Fruit fly (Drosophila melanogaster) whole organism: Measurements from ENCODE around the gene CG10845.
A peak's percentile ranks its signal among the peaks of the same experiment; 100 is the strongest.

ENCODE experiments used
- CG8478 ChIP-seq: fragments of >200 bp; optimal IDR thresholded peaks from 2 replicates; lab custom pipeline; 2018; ENCODE audit warnings: inconsistent platforms
- Dll ChIP-seq: fragments of >200 bp; optimal IDR thresholded peaks from 2 replicates; lab custom pipeline; 2017
- EcR ChIP-seq, 2 experiments: fragments of >200 bp; optimal IDR thresholded peaks; 2 replicates each; lab custom pipeline; 2017; ENCODE audit warnings: missing biosample characterization in 2 of 2, missing genetic modification characterization in 2 of 2, missing genetic modification reagents in 2 of 2
- pan ChIP-seq: fragments of >200 bp; optimal IDR thresholded peaks from 2 replicates; lab custom pipeline; 2017
- psq ChIP-seq: fragments of >200 bp; optimal IDR thresholded peaks from 2 replicates; lab custom pipeline; 2017
- usp ChIP-seq: fragments of >200 bp; optimal IDR thresholded peaks from 2 replicates; lab custom pipeline; 2017; ENCODE audit warnings: missing biosample characterization, missing genetic modification characterization, mixed read lengths

CG10845 gene

DNA sequence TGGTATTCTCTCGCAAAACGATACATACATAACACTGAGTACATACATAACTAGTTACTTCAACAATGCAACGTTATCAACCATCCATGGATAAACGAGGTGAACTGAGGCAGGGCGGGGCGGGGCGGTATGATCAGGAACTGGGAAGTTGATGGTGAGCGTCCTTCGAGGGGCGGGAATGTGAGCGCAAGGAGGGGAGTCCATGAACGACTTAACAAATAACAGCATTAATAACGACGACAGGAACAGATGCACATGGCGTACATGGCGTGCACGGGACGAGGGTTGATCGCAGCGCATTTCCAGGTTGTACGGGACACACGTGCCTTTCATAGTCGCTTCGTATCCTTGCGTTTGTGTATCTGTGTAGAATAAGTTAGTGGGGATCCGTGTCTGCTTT is 33.0 kb upstream of the CG10845 start:
- TF ChIP-seq psq (lab: Kevin White, UChicago) (no peak), pan (lab: Kevin White, UChicago) (no peak), EcR (GFP tag; optimal IDR thresholded peaks at IDR 0.05; lab: Kevin White, UChicago) (no peak), CG8478 (no peak), usp (GFP tag; lab: Kevin White, UChicago) (no peak), Dll (no peak)

DNA sequence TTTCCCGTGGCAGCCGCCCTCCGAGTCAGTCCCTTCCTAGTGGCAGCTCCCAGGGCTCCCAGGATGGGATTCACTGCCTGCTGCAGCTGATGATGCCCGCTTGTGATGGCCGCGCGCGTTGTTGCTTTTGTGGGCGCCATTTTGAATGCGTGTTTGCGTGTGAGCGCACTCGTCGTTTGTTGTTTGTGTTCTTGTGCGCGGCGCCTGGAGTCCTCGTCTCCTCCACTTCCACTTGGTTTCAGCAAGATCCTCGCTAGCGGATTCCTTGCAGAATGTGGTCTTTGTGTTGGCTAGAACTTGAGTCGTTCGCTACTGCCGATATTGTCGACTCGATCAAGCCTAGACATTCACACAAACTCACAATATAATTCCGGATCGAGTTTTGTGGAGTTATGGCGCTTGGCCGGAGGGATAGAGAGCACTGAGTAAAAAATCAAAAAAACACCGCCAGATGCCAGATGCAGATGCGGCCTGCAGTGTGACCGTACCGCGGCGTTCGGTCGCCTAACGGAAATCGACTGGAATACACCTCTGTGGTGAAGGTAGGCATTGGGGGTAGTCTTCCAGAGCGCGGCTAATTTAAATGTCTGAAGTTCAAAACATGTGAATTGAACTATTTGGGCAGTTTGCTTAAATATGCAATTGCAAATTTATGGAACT is 30.4 kb upstream of the CG10845 start, which contains the start of gene CycB3:
Gene CycB3 (minus strand): TSS at position 428 of the 660 bp plus-strand sequence.
- TF ChIP-seq Dll: no peak
- TF ChIP-seq usp (GFP tag; lab: Kevin White, UChicago): no peak
- TF ChIP-seq EcR (GFP tag; optimal IDR thresholded peaks at IDR 0.05; lab: Kevin White, UChicago): no peak
- TF ChIP-seq pan (lab: Kevin White, UChicago): no peak
- no peak for TF ChIP-seq psq (lab: Kevin White, UChicago)
- TF ChIP-seq CG8478: no peak

DNA sequence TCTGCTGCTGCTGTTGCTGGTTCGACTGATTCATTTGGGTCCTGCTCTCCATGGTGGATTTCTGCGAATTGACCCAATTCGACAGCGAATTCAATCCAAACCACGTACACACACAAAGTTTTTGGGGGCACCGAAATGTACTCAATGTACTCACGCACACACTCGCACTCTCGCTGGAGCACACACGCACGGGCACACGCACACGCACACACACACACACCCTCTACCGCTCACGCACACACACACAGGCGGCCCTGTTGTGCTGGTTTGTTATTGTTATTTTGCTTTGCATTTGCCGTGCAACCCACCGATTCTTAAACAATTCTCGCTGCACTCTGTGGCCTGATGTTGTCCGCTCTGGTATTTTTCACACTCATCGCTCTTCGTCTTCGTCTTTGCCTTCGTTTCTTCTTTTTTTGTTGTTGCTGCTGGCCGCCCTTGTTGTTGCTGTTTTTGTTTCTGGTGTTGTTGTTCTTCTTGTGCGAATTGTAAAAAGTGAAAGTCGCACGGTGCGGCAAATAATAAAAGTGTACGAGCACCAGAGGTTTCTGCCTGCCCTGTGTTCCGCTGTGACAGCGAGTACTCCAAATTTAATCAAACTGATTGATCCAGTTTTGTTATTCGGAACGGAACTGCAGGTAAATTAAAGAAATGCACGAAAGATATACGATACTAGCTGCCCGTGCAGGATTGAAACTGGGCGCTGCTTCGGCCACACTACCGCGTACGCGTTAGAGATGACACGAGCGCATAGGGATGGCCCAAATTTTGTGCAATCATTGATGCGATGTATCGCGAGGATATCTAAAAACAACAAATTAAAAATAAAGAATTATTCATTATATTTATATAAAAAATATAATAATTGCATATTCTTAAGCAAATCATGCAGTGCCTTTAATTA is 24.7 kb upstream of the CG10845 start, which contains the start of gene CG3744:
Gene CG3744 (minus strand): TSS at position 716 of the 904 bp plus-strand sequence.
- no peak for TF ChIP-seq usp (GFP tag; lab: Kevin White, UChicago)
- TF ChIP-seq CG8478: peak; percentile 59
- no peak for TF ChIP-seq Dll
- TF ChIP-seq psq (lab: Kevin White, UChicago): no peak

DNA sequence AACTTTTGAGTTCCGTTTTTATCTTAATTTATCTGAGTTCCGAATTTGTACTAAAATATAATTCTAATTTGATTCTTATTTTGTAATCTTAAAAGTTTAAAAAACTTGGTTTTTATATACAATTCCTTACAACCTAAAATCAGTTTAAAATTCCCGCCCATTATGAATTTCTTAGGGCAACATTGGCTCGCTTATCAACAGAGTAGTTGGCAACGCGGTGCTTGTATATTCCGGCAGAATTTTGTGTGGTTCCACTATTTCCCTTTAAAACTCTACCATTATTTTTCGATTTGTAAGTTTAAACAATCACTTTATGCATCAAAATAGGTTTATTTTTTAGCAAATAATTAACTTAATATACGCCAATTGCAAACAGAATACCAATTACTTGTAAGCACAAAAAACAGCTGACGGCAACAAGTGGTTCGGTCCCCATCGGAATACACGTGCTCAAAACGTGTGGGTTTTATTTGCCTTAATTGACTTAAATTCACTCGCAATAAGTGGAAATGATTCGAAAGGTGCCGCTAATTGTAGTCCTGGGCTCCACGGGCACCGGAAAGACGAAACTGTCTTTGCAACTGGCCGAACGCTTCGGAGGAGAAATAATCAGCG is 24.0 kb upstream of the CG10845 start, which contains the start of the genes CG11089 and CG31381:
Gene CG11089 (plus strand): TSS at position 203 of the 615 bp plus-strand sequence.
Gene CG31381 (plus strand): TSS at position 203 of the 615 bp plus-strand sequence.
- TF ChIP-seq EcR (GFP tag; optimal IDR thresholded peaks at IDR 0.05; lab: Kevin White, UChicago) (no peak), pan (lab: Kevin White, UChicago) (no peak), psq (lab: Kevin White, UChicago) (no peak), CG8478 (no peak), usp (GFP tag; lab: Kevin White, UChicago) (no peak), Dll (no peak)

DNA sequence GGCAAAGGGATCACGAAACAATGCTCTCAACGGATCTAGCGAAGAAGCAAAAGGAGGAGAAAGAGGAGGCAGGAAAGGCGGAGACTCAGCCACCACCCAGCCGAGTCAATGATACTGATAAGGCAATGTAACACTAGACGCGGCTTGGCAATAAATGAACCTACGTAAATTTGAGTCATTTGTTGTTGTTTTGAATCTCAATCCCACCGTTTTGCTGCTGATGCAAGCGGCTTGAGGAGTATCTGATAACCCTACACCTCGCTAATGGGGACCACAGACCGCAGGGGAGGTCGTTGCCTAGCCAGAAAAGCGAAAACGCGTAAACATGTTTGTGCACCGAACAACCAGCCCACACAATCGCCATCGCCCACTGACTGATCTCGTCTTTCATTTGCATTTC is 22.3 kb upstream of the CG10845 start:
- TF ChIP-seq EcR (GFP tag; optimal IDR thresholded peaks at IDR 0.05; lab: Kevin White, UChicago) (no peak), psq (lab: Kevin White, UChicago) (no peak), usp (GFP tag; lab: Kevin White, UChicago) (no peak), Dll (no peak), pan (lab: Kevin White, UChicago) (no peak), CG8478 (no peak)

DNA sequence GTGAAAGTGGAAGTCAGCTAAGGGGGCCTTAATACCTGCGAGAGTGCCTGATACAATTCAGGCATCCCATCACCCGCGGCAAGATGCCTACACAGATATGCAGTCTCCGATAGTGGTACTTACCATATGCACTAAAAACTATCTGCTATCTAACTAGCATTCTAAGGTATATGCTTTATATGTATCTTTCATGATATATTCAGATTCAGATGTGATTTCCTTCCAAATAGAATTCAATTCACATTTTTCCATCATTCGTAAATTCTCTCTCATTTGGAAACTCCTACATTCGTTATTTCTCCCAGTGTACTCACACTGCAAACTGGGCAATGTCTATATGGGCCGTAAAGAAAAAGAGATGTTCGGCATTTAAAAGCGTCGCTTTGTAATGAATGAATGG is 14.4 kb upstream of the CG10845 start:
- TF ChIP-seq EcR (GFP tag; optimal IDR thresholded peaks at IDR 0.05; lab: Kevin White, UChicago) (no peak), Dll (no peak), CG8478 (no peak), pan (lab: Kevin White, UChicago) (no peak), usp (GFP tag; lab: Kevin White, UChicago) (no peak), psq (lab: Kevin White, UChicago) (no peak)

DNA sequence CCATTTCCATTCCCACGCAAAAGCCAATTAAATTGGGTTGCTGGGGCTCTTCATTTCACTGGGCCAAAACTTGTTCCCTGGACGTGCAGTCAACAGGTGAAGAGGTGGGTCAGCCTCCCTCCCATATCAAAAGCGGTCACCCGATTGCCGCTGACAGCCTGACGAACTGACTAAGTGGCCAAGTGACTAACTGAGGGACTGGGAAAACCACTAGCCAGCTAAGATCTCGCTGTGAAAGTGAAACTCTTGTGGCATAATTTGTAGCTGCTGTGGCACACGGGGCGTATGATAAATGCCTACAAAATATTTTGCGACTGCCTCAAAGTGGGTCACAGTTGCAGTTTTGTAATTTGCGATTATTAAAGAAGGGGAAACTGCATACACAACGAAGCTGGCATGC is 12.5 kb upstream of the CG10845 start:
- TF ChIP-seq psq (lab: Kevin White, UChicago) (no peak), EcR (GFP tag; optimal IDR thresholded peaks at IDR 0.05; lab: Kevin White, UChicago) (no peak), Dll (no peak), pan (lab: Kevin White, UChicago) (no peak), usp (GFP tag; lab: Kevin White, UChicago) (no peak), CG8478 (no peak)

DNA sequence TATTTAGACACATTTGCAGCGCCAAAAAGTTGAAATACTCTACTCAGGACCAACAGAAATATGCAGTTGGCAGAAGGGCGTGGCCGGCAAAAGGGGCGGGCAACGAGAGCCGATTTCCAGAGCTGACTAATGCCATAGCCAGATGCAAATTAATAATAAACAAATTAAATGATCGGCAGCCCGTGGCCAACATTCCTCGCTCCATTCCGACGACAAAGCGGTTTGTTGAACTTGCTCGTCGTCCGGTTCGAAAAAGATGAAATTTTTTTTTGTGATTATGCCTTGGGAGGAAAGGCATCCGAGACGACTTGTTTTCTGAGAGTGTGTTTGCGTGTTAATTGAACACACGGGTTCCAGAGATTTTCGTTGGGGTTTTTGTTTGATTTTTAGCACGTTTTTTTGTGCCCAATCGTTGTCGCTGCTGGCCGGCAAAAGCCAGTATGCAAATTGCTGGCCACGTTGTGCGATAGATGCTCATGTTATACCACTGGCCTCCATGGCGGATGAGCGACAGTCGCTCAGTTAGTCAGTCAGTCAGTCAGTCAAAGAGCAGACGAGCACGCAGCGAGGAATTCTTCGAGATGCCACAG is 11.5 kb upstream of the CG10845 start:
- no peak for TF ChIP-seq psq (lab: Kevin White, UChicago)
- TF ChIP-seq EcR (GFP tag; optimal IDR thresholded peaks at IDR 0.05; lab: Kevin White, UChicago): no peak
- TF ChIP-seq pan (lab: Kevin White, UChicago): no peak
- TF ChIP-seq Dll: no peak
- TF ChIP-seq usp (GFP tag; lab: Kevin White, UChicago): no peak
- TF ChIP-seq CG8478: no peak

DNA sequence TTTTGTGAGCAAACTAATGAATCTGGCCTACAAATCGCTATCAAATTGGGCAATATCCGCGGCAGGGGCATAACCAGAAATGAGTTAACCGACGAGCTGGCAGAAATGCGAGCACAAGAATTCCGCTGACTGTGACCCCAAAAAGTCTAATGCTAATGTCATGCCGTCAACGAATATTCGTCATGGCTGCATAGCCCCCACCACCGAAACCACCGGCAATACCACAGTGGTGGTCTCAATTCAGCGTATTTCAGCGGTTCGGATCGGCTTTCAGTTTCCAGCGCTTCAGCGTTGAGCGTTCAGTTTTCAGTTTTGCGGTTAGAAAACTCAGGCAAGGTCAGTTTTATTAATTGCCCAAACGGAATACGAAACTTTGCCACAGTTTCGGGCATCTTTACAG is 10.7 kb upstream of the CG10845 start:
- TF ChIP-seq pan (lab: Kevin White, UChicago) (no peak), psq (lab: Kevin White, UChicago) (no peak), usp (GFP tag; lab: Kevin White, UChicago) (no peak), EcR (GFP tag; optimal IDR thresholded peaks at IDR 0.05; lab: Kevin White, UChicago) (no peak), Dll (no peak), CG8478 (no peak)

DNA sequence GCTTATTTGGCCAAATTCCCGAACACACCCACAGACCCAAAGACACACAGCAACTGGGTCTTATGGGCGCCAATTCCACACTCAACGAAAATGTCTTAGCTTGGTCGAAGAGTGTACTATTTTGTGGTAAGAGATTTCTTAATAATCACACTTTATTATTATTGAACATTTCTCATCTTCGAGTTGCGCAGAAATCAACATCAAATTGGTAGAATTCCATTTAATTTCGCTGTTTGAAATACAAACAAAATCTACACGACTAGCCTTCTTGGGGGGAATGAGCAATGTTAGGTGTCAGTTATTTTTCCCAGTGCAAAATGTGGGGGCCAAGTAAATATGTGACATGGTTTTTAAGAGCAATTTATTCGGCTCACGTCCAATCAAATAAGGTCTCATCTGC is 10.0 kb upstream of the CG10845 start:
- no peak for TF ChIP-seq usp (GFP tag; lab: Kevin White, UChicago)
- TF ChIP-seq psq (lab: Kevin White, UChicago): no peak
- no peak for TF ChIP-seq pan (lab: Kevin White, UChicago)
- no peak for TF ChIP-seq EcR (GFP tag; optimal IDR thresholded peaks at IDR 0.05; lab: Kevin White, UChicago)
- TF ChIP-seq CG8478: no peak

DNA sequence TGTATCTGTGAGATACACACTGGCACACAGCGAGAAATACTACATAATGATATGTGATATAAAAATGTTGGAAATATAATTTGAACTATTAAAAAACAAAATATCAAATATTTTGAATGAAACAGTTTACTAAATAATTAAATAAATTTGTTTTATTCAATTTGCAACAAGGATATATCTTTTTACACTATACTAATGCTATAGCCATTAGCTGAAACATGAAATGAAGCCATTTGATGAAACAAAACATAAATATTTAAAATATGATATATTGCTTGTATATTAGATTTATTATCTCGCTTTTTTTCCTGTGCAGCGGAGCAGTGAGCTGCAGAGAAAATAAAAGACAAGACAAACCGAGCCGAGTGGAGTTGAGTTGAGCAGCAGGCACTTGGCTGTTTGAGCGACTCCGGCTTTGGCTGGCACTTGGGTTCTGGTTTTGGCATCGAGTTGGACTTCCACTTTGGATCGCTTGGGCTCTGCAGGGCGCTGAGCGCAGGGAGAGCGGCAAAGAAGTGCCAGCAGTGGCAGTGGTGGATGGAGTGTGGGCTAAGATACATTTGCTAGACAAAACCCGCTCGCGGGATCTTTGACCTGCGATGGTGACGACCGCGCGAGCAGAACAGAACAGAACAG is 7.5 kb upstream of the CG10845 start:
- TF ChIP-seq EcR (GFP tag; optimal IDR thresholded peaks at IDR 0.05; lab: Kevin White, UChicago): peak in 1 of 2 experiments; percentile 86
- TF ChIP-seq pan (lab: Kevin White, UChicago): no peak
